Worm (Caenorhabditis elegans) whole organism, L2 larva: ENCODE measurements around the gene C10A4.7.

Experiments used
- R02D3.7 ChIP-seq: fragments of 150-350 bp; optimal IDR thresholded peaks from 2 replicates; lab custom pipeline; 2014; ENCODE audit warnings: missing biosample characterization, missing genetic modification characterization
- aly-2 ChIP-seq: fragments of 150-350 bp; optimal IDR thresholded peaks from 2 replicates; lab custom pipeline; 2014; ENCODE audit warnings: missing biosample characterization, missing genetic modification characterization
- ama-1 ChIP-seq: fragments of 150-350 bp; optimal IDR thresholded peaks from 2 replicates; lab custom pipeline; 2018; ENCODE audit warnings: inconsistent platforms
- elt-3 ChIP-seq: sonication (generic microtip); optimal IDR thresholded peaks from 2 replicates; lab custom pipeline; 2017; ENCODE audit warnings: missing biosample characterization, missing genetic modification characterization
- fos-1 ChIP-seq: fragments of 150-350 bp; optimal IDR thresholded peaks from 2 replicates; lab custom pipeline; 2014; ENCODE audit warnings: missing biosample characterization, missing genetic modification characterization
- mdl-1 ChIP-seq, 2 experiments: fragments of 150-350 bp in 1 of 2; sonication (generic microtip) in 1 of 2; optimal IDR thresholded peaks; 2 replicates each; lab custom pipeline; 2017; ENCODE audit warnings: missing biosample characterization in 2 of 2, missing genetic modification characterization in 2 of 2
- skn-1 ChIP-seq: sonication (generic microtip); optimal IDR thresholded peaks from 2 replicates; lab custom pipeline; 2017; ENCODE audit warnings: missing biosample characterization, missing genetic modification characterization
- unc-62 ChIP-seq: fragments of 150-350 bp; optimal IDR thresholded peaks from 2 replicates; lab custom pipeline; 2014; ENCODE audit warnings: missing biosample characterization, missing genetic modification reagents, missing genetic modification characterization

ce11 chrX:7369770-7370169, 45.5 kb downstream of the C10A4.7 start:
- TF ChIP-seq ama-1, result no peak
- TF ChIP-seq fos-1, result no peak
- TF ChIP-seq aly-2 (tag; lab: Kevin White, UChicago), result no peak
- TF ChIP-seq unc-62 (GFP tag; lab: Kevin White, UChicago), result no peak
- TF ChIP-seq skn-1 (tag; lab: Kevin White, UChicago), result no peak
- no peak for TF ChIP-seq mdl-1 (tag; optimal IDR thresholded peaks at IDR 0.05; lab: Kevin White, UChicago)
- TF ChIP-seq R02D3.7 (tag; lab: Kevin White, UChicago), result no peak
- no peak for TF ChIP-seq elt-3
